Fruit fly (Drosophila melanogaster): ENCODE data around the gene Gp93.

Gp93 gene

DNA sequence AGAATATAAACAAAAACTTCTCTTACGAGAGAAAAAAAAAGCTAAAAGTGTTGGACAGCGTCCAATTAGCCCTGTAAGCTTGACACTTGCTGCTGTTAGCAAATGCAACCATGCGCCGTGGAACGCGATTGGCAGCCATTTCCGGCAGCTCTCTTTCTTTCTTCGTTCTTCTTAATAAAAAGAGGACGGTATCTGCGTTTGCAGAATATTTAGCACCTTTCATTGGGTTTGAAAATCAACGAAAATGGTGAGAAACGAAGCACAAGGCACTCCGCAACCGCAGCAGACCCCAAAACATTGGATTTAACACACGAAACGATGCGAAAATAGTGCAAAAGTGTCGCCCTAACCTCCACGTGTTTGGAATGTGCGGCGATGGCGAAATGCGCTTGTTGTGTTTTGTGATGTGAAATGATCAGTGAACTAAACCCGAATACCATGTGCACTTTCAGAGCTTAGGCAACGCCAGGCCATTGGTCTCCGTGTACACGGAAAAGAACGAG, 25.8 kb upstream of the Gp93 start, which contains the start of gene RpL4 (continued):
- TF ChIP-seq run (tag; optimal IDR thresholded peaks at IDR 0.05) (peak; percentile 33), sc (optimal IDR thresholded peaks at IDR 0.05) (no peak), sc (GFP tag; optimal IDR thresholded peaks at IDR 0.05) (peak; percentile 88), CG1603 (tag; optimal IDR thresholded peaks at IDR 0.05) (peak; percentile 79), Ssrp (tag; optimal IDR thresholded peaks at IDR 0.05) (peak; percentile 40), CG10462 (GFP tag; optimal IDR thresholded peaks at IDR 0.05) (peak; percentile 48), ase (GFP tag; IDR thresholded peaks at IDR 0.05) (peak; percentile 74; the same call in 2 of the 3 replicates), bowl (GFP tag; IDR thresholded peaks at IDR 0.05) (peak; percentile 25; the same call in 1 of the 2 replicates), chm (GFP tag; IDR thresholded peaks at IDR 0.05) (peak; percentile 94), CG2712 (tag; optimal IDR thresholded peaks at IDR 0.05) (peak; percentile 40), Hmr (GFP tag; optimal IDR thresholded peaks at IDR 0.05) (peak; percentile 94), CG12236 (GFP tag; optimal IDR thresholded peaks at IDR 0.05) (peak; percentile 60), MESR4 (GFP tag; optimal IDR thresholded peaks at IDR 0.05) (peak; percentile 99), zf30C (GFP tag; optimal IDR thresholded peaks at IDR 0.05) (peak; percentile 39), psq (GFP tag; optimal IDR thresholded peaks at IDR 0.05) (peak; percentile 57), Deaf1 (tag; optimal IDR thresholded peaks at IDR 0.05) (peak; percentile 17), CG16863 (GFP tag; optimal IDR thresholded peaks at IDR 0.05) (peak; percentile 61), row (GFP tag; IDR thresholded peaks at IDR 0.05) (peak; percentile 73), CG10431 (GFP tag; optimal IDR thresholded peaks at IDR 0.05) (peak; percentile 93), CG5245 (GFP tag; optimal IDR thresholded peaks at IDR 0.05) (peak; percentile 76), Myb (GFP tag; optimal IDR thresholded peaks at IDR 0.05) (peak; percentile 43), sisA (GFP tag; IDR thresholded peaks at IDR 0.05) (0 out of 2 replicates have a peak, but pooled peaks have one; percentile 11), Six4 (GFP tag; optimal IDR thresholded peaks at IDR 0.05) (peak; percentile 58), fd96Cb (tag; optimal IDR thresholded peaks at IDR 0.05) (peak; percentile 48), CG14860 (GFP tag; IDR thresholded peaks at IDR 0.05; ENCODE audit: partially characterized antibody) (no peak), nau (GFP tag; optimal IDR thresholded peaks at IDR 0.05) (peak; percentile 82), Gsc (GFP tag; IDR thresholded peaks at IDR 0.05) (no peak), dm (GFP tag; optimal IDR thresholded peaks at IDR 0.05) (peak; percentile 94), CG12155 (GFP tag; optimal IDR thresholded peaks at IDR 0.05) (peak; percentile 51), dmrt11E (tag; optimal IDR thresholded peaks at IDR 0.05) (peak; percentile 79), Aef1 (GFP tag; IDR thresholded peaks at IDR 0.05) (0 out of 3 replicates have a peak, but pooled peaks have one; percentile 21), Sin3A (optimal IDR thresholded peaks at IDR 0.05) (no peak), CG11093 (GFP tag; IDR thresholded peaks at IDR 0.05) (no peak), CG1024 (GFP tag; IDR thresholded peaks at IDR 0.05) (peak; percentile 83), ato (GFP tag; IDR thresholded peaks at IDR 0.05; ENCODE audit: partially characterized antibody) (no peak), sens-2 (GFP tag; IDR thresholded peaks at IDR 0.05) (peak; percentile 89), sug (tag; optimal IDR thresholded peaks at IDR 0.05) (peak; percentile 72), Sry-δ (GFP tag; optimal IDR thresholded peaks at IDR 0.05) (peak; percentile 19), CG31224 (GFP tag; IDR thresholded peaks at IDR 0.05) (peak; percentile 60), CG14441 (GFP tag; IDR thresholded peaks at IDR 0.05) (peak; percentile 60), CTCF (GFP tag; optimal IDR thresholded peaks at IDR 0.05) (peak; percentile 45), CG10366 (GFP tag; IDR thresholded peaks at IDR 0.05) (peak; percentile 75), CG6813 (GFP tag; optimal IDR thresholded peaks at IDR 0.05) (peak; percentile 93), crol (GFP tag; IDR thresholded peaks at IDR 0.05) (peak; percentile 38; the same call in 1 of the 2 replicates), Abd-B (GFP tag; optimal IDR thresholded peaks at IDR 0.05) (no peak), Ets65A (GFP tag) (peak; percentile 98), ac (GFP tag; optimal IDR thresholded peaks at IDR 0.05) (peak; percentile 84), CG13123 (GFP tag; optimal IDR thresholded peaks at IDR 0.05) (peak; percentile 65), CG16779 (GFP tag; IDR thresholded peaks at IDR 0.05) (peak; percentile 66; the same call in 1 of the 2 replicates), CG1233 (GFP tag; optimal IDR thresholded peaks at IDR 0.05) (peak; percentile 92), NK7.1 (GFP tag; optimal IDR thresholded peaks at IDR 0.05) (peak; percentile 57), zen (tag; optimal IDR thresholded peaks at IDR 0.05) (peak; percentile 45)

Data from whole organism, embryonic.